Worm (Caenorhabditis elegans) whole organism, L3 larva: ENCODE data around the gene pgp-11.

Source experiments
- aly-2 ChIP-seq: fragments of 150-350 bp; optimal IDR thresholded peaks from 2 replicates; lab custom pipeline; 2014; ENCODE audit warnings: missing biosample characterization, missing genetic modification characterization
- ceh-16 ChIP-seq: sonication (generic microtip); optimal IDR thresholded peaks from 2 replicates; lab custom pipeline; 2017; ENCODE audit warnings: missing biosample characterization, missing genetic modification characterization
- elt-1 ChIP-seq: fragments of 150-350 bp; optimal IDR thresholded peaks from 2 replicates; lab custom pipeline; 2014; ENCODE audit warnings: missing biosample characterization, missing genetic modification characterization
- nhr-77 ChIP-seq: fragments of 150-350 bp; optimal IDR thresholded peaks from 2 replicates; lab custom pipeline; 2014; ENCODE audit warnings: missing biosample characterization, missing genetic modification characterization
- pha-4 ChIP-seq: fragments of 150-350 bp; optimal IDR thresholded peaks from 2 replicates; lab custom pipeline; 2014; ENCODE audit warnings: missing biosample characterization, missing genetic modification reagents, missing genetic modification characterization

- TF ChIP-seq aly-2 (no peak), elt-1 (tag; lab: Kevin White, UChicago) (no peak), nhr-77 (tag; lab: Kevin White, UChicago) (no peak), pha-4 (no peak), ceh-16 (tag; lab: Kevin White, UChicago) (no peak)
These were observed 33.8 kb upstream of the pgp-11 start, which contains the start of gene C08B11.9 for ce11 chrII:8037863-8038262.
